Worm (Caenorhabditis elegans) whole organism, L2 larva: ENCODE measurements around the gene Y57G11C.33.

ENCODE experiments used
- C34F6.9 ChIP-seq: fragments of 150-350 bp; optimal IDR thresholded peaks from 2 replicates; lab custom pipeline; 2014; ENCODE audit warnings: missing biosample characterization, missing genetic modification characterization
- F13H6.1 ChIP-seq: sonication (generic microtip); optimal IDR thresholded peaks from 2 replicates; lab custom pipeline; 2016; ENCODE audit warnings: missing genetic modification characterization, missing compliant biosample characterization
- R02D3.7 ChIP-seq: fragments of 150-350 bp; optimal IDR thresholded peaks from 2 replicates; lab custom pipeline; 2014; ENCODE audit warnings: missing biosample characterization, missing genetic modification characterization
- Y55F3AM.14 ChIP-seq: fragments of 200-800 bp; sonication (Bioruptor generic); optimal IDR thresholded peaks from 2 replicates; lab custom pipeline; 2018; ENCODE audit warnings: mild to moderate bottlenecking, missing genetic modification characterization, missing compliant biosample characterization
- ZK546.5 ChIP-seq: sonication (generic microtip); optimal IDR thresholded peaks from 2 replicates; lab custom pipeline; 2017; ENCODE audit warnings: missing biosample characterization, missing genetic modification characterization
- aly-2 ChIP-seq: fragments of 150-350 bp; optimal IDR thresholded peaks from 2 replicates; lab custom pipeline; 2014; ENCODE audit warnings: missing biosample characterization, missing genetic modification characterization
- ama-1 ChIP-seq: fragments of 150-350 bp; optimal IDR thresholded peaks from 2 replicates; lab custom pipeline; 2018; ENCODE audit warnings: inconsistent platforms
- blmp-1 ChIP-seq: sonication (generic microtip); optimal IDR thresholded peaks from 2 replicates; lab custom pipeline; 2017; ENCODE audit warnings: missing genetic modification characterization, mild to moderate bottlenecking, missing compliant biosample characterization, antibody characterized with exemption, moderate library complexity; ENCODE audit not compliant: insufficient read depth
- ceh-16 ChIP-seq: fragments of 150-350 bp; optimal IDR thresholded peaks from 2 replicates; lab custom pipeline; 2014; ENCODE audit warnings: missing biosample characterization, missing genetic modification characterization
- ceh-82 ChIP-seq: fragments of 150-350 bp; optimal IDR thresholded peaks from 2 replicates; lab custom pipeline; 2014; ENCODE audit warnings: missing biosample characterization, missing genetic modification characterization
- crh-2 ChIP-seq: sonication (generic microtip); optimal IDR thresholded peaks from 2 replicates; lab custom pipeline; 2017; ENCODE audit warnings: missing biosample characterization, missing genetic modification characterization
- dmd-4 ChIP-seq: sonication (generic microtip); optimal IDR thresholded peaks from 2 replicates; lab custom pipeline; 2017; ENCODE audit warnings: missing biosample characterization, missing genetic modification characterization
- egl-27 ChIP-seq: sonication (generic microtip); optimal IDR thresholded peaks from 3 replicates; lab custom pipeline; 2017; ENCODE audit warnings: missing biosample characterization, missing genetic modification reagents, missing genetic modification characterization
- elt-1 ChIP-seq: fragments of 150-350 bp; optimal IDR thresholded peaks from 2 replicates; lab custom pipeline; 2014; ENCODE audit warnings: missing biosample characterization, missing genetic modification characterization
- elt-3 ChIP-seq: sonication (generic microtip); optimal IDR thresholded peaks from 2 replicates; lab custom pipeline; 2017; ENCODE audit warnings: missing biosample characterization, missing genetic modification characterization
- fos-1 ChIP-seq: fragments of 150-350 bp; optimal IDR thresholded peaks from 2 replicates; lab custom pipeline; 2014; ENCODE audit warnings: missing biosample characterization, missing genetic modification characterization
- gmeb-1 ChIP-seq: fragments of 150-350 bp; optimal IDR thresholded peaks from 2 replicates; lab custom pipeline; 2014; ENCODE audit warnings: missing biosample characterization, missing genetic modification characterization
- lin-11 ChIP-seq: fragments of 150-350 bp; sonication (generic microtip); optimal IDR thresholded peaks from 2 replicates; lab custom pipeline; 2014; ENCODE audit warnings: missing biosample characterization, missing genetic modification characterization, inconsistent platforms, mixed read lengths
- lin-13 ChIP-seq: fragments of 150-350 bp; optimal IDR thresholded peaks from 2 replicates; lab custom pipeline; 2014; ENCODE audit warnings: missing biosample characterization, missing genetic modification reagents, missing genetic modification characterization
- lin-39 ChIP-seq: fragments of 150-350 bp; optimal IDR thresholded peaks from 2 replicates; lab custom pipeline; 2014; ENCODE audit warnings: missing biosample characterization, missing genetic modification reagents, missing genetic modification characterization
- lsy-2 ChIP-seq, 2 experiments: fragments of 150-350 bp in 1 of 2; sonication (generic microtip) in 1 of 2; optimal IDR thresholded peaks; 2 replicates each; lab custom pipeline; 2014 to 2017; ENCODE audit warnings: missing biosample characterization in 2 of 2, missing genetic modification characterization in 2 of 2
- mab-5 ChIP-seq: fragments of 150-350 bp; optimal IDR thresholded peaks from 2 replicates; lab custom pipeline; 2014; ENCODE audit warnings: missing biosample characterization, missing genetic modification characterization
- mbf-1 ChIP-seq: sonication (generic microtip); optimal IDR thresholded peaks from 2 replicates; lab custom pipeline; 2017; ENCODE audit warnings: missing biosample characterization, missing genetic modification characterization
- mdl-1 ChIP-seq, 2 experiments: fragments of 150-350 bp in 1 of 2; sonication (generic microtip) in 1 of 2; optimal IDR thresholded peaks; 2 replicates each; lab custom pipeline; 2017; ENCODE audit warnings: missing biosample characterization in 2 of 2, missing genetic modification characterization in 2 of 2
- nhr-10 ChIP-seq: sonication (generic microtip); optimal IDR thresholded peaks from 2 replicates; lab custom pipeline; 2017; ENCODE audit warnings: missing biosample characterization, missing genetic modification characterization
- nhr-11 ChIP-seq: fragments of 150-350 bp; optimal IDR thresholded peaks from 2 replicates; lab custom pipeline; 2014; ENCODE audit warnings: missing biosample characterization, missing genetic modification characterization
- nhr-129 ChIP-seq: fragments of 150-350 bp; optimal IDR thresholded peaks from 2 replicates; lab custom pipeline; 2014; ENCODE audit warnings: missing biosample characterization, missing genetic modification characterization
- nhr-21 ChIP-seq: fragments of 150-350 bp; optimal IDR thresholded peaks from 2 replicates; lab custom pipeline; 2014; ENCODE audit warnings: missing biosample characterization, missing genetic modification characterization
- nhr-23 ChIP-seq: fragments of 150-350 bp; optimal IDR thresholded peaks from 2 replicates; lab custom pipeline; 2014; ENCODE audit warnings: missing biosample characterization, missing genetic modification reagents, missing genetic modification characterization
- nhr-237 ChIP-seq: fragments of 150-350 bp; optimal IDR thresholded peaks from 2 replicates; lab custom pipeline; 2014; ENCODE audit warnings: missing biosample characterization, missing genetic modification characterization
- nhr-25 ChIP-seq: fragments of 150-350 bp; sonication (generic microtip); optimal IDR thresholded peaks from 3 replicates; lab custom pipeline; 2014; ENCODE audit warnings: missing biosample characterization, missing genetic modification characterization
- nhr-6 ChIP-seq: fragments of 150-350 bp; optimal IDR thresholded peaks from 2 replicates; lab custom pipeline; 2014; ENCODE audit warnings: missing biosample characterization, missing genetic modification characterization
- peb-1 ChIP-seq: fragments of 150-350 bp; optimal IDR thresholded peaks from 2 replicates; lab custom pipeline; 2014; ENCODE audit warnings: missing biosample characterization, missing genetic modification characterization
- sem-4 ChIP-seq: fragments of 150-350 bp; optimal IDR thresholded peaks from 2 replicates; lab custom pipeline; 2014; ENCODE audit warnings: missing biosample characterization, missing genetic modification reagents, missing genetic modification characterization
- skn-1 ChIP-seq: sonication (generic microtip); optimal IDR thresholded peaks from 2 replicates; lab custom pipeline; 2017; ENCODE audit warnings: missing biosample characterization, missing genetic modification characterization
- sma-9 ChIP-seq, 2 experiments: fragments of 150-350 bp in 1 of 2; sonication (generic microtip) in 1 of 2; optimal IDR thresholded peaks; 2 replicates each; lab custom pipeline; 2014 to 2016; ENCODE audit warnings: missing genetic modification characterization in 2 of 2, mild to moderate bottlenecking in 1 of 2, missing biosample characterization in 1 of 2, missing compliant biosample characterization in 1 of 2, missing genetic modification reagents in 1 of 2, moderate library complexity in 1 of 2
- snpc-4 ChIP-seq: fragments of 150-350 bp; optimal IDR thresholded peaks from 2 replicates; lab custom pipeline; 2014; ENCODE audit warnings: missing biosample characterization, missing genetic modification characterization
- unc-39 ChIP-seq: fragments of 150-350 bp; optimal IDR thresholded peaks from 2 replicates; lab custom pipeline; 2014; ENCODE audit warnings: missing biosample characterization, missing genetic modification characterization
- unc-55 ChIP-seq: fragments of 150-350 bp; sonication (generic microtip); optimal IDR thresholded peaks from 3 replicates; lab custom pipeline; 2014; ENCODE audit warnings: missing biosample characterization, missing genetic modification reagents, missing genetic modification characterization
- unc-62 ChIP-seq: fragments of 150-350 bp; optimal IDR thresholded peaks from 2 replicates; lab custom pipeline; 2014; ENCODE audit warnings: missing biosample characterization, missing genetic modification reagents, missing genetic modification characterization
- zag-1 ChIP-seq: fragments of 150-350 bp; optimal IDR thresholded peaks from 2 replicates; lab custom pipeline; 2014; ENCODE audit warnings: missing biosample characterization, missing genetic modification characterization
- ztf-1 ChIP-seq: fragments of 200-800 bp; sonication (Bioruptor generic); conservative IDR thresholded peaks from 2 replicates; pipeline ENCODE4 v1.3.6; 2022; ENCODE audit warnings: missing genetic modification characterization, missing compliant biosample characterization
- ztf-11 ChIP-seq: sonication (generic microtip); optimal IDR thresholded peaks from 2 replicates; lab custom pipeline; 2017; ENCODE audit warnings: missing biosample characterization, missing genetic modification characterization

The Y57G11C.33 gene

DNA sequence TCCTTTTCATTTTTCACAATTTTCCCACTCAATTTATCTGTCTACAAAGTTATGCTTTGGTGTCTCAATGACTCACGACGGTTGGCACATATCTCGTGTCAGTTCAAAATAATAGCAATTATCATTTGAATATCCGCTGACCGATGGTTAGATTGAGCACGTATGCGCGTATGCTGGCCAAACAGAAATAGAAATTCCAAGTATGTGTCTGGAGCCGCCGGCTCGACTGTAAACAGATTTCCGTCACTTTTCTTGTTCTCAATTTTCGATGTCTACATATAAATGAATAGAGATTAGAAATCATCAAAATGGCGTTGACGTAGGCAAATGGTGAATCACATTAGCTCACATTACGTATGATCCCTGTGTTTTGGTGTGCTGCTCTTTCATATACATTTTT lies 35.8 kb upstream of the Y57G11C.33 start:
- TF ChIP-seq unc-39 (tag; lab: Kevin White, UChicago) = no peak
- TF ChIP-seq Y55F3AM.14 (GFP tag; lab: Kevin White, UChicago) = no peak
- TF ChIP-seq nhr-21 (tag; lab: Kevin White, UChicago) = peak; percentile 10

DNA sequence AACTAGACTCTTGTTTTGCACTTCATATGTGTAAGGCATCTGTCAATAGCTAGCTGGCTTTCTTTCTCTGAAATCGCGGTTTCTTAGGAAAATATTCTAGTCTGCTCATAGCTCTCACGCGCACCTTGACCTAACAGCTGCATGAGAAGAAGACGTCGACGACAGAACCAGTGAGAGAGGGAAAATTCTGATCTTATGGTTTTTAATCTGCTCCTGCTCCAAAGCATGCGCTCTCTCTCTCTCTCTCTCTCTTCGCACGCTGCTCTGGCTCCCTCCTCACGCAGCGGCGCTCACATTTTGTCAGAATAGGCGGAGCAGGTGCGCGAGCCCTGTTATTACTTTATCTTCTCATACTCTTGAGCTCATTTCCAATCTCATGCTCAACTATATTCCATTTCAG lies 34.8 kb upstream of the Y57G11C.33 start:
- peak in 1 of 2 experiments; percentile 21 for TF ChIP-seq lsy-2 (tag; optimal IDR thresholded peaks at IDR 0.05; lab: Kevin White, UChicago)
- TF ChIP-seq sma-9 (GFP tag; optimal IDR thresholded peaks at IDR 0.05; lab: Kevin White, UChicago) = peak; percentile 29
- TF ChIP-seq sma-9 (tag; optimal IDR thresholded peaks at IDR 0.05; lab: Kevin White, UChicago) = no peak
- TF ChIP-seq nhr-6 (tag; lab: Kevin White, UChicago) = peak; percentile 52
- no peak for TF ChIP-seq peb-1 (tag; lab: Kevin White, UChicago)
- peak; percentile 33 for TF ChIP-seq ama-1
- TF ChIP-seq Y55F3AM.14 (GFP tag; lab: Kevin White, UChicago) = peak; percentile 23
- TF ChIP-seq lin-11 (tag; lab: Kevin White, UChicago) = peak; percentile 14
- peak; percentile 57 for TF ChIP-seq nhr-129 (tag; lab: Kevin White, UChicago)
- peak; percentile 34 for TF ChIP-seq F13H6.1
- no peak for TF ChIP-seq crh-2

DNA sequence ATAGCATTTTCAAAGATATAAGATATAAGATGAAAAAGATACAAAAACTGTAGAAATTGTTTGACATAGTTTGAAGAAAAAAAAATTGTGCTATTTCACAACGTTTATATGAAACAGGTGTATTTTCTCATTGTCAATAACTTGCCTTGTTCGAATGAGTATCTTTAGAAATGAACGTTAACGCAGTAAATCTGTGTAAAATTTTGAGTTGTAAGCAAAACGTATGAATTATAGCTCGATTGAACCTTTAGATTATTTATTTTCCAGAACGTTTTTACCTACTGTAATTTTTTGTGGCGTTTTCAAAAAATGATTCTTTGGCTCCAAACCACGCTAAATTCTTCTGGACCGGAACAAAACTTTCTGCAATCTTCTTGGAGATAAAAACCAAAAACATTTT lies 25.2 kb upstream of the Y57G11C.33 start:
- no peak for TF ChIP-seq peb-1 (tag; lab: Kevin White, UChicago)
- TF ChIP-seq nhr-25 (tag; lab: Kevin White, UChicago) = no peak
- TF ChIP-seq elt-1 = no peak
- no peak for TF ChIP-seq ztf-11 (tag; lab: Kevin White, UChicago)
- TF ChIP-seq nhr-129 (tag; lab: Kevin White, UChicago) = no peak
- TF ChIP-seq gmeb-1 (tag; lab: Kevin White, UChicago) = no peak
- no peak for TF ChIP-seq sma-9 (GFP tag; optimal IDR thresholded peaks at IDR 0.05; lab: Kevin White, UChicago)
- TF ChIP-seq sma-9 (tag; optimal IDR thresholded peaks at IDR 0.05; lab: Kevin White, UChicago) = no peak
- no peak for TF ChIP-seq unc-55
- TF ChIP-seq fos-1 (tag; lab: Kevin White, UChicago) = no peak
- no peak for TF ChIP-seq lsy-2 (tag; optimal IDR thresholded peaks at IDR 0.05; lab: Kevin White, UChicago)
- TF ChIP-seq F13H6.1 = no peak
- no peak for TF ChIP-seq ceh-82
- TF ChIP-seq blmp-1 = no peak
- TF ChIP-seq mab-5 (tag; lab: Kevin White, UChicago) = no peak
- no peak for TF ChIP-seq lin-39
- no peak for TF ChIP-seq unc-62 (GFP tag; lab: Kevin White, UChicago)
- TF ChIP-seq unc-39 (tag; lab: Kevin White, UChicago) = no peak
- no peak for TF ChIP-seq ceh-16
- no peak for TF ChIP-seq lin-11 (tag; lab: Kevin White, UChicago)

DNA sequence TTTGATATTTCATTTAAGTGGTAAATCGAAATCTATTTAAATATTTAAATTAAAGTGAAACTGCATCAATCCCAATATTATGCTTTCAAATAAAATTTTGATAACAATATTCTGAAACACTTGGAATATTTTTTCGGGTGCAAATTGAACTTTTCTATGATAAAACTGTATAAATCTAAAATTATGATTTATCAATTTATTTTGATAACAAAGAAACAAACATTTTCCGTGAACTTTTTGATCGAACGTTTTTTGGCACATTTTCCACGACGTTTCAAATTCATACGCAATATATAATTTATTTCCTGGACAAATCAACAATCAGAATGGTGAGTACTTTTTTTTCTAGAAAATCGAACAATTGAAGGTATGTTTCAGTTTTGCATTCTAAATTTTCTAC lies 24.1 kb upstream of the Y57G11C.33 start, which contains the start of gene irld-4:
TSS of gene irld-4 (plus strand) at position 301 of the 400 bp plus-strand sequence.
- no peak for TF ChIP-seq skn-1 (tag; lab: Kevin White, UChicago)
- no peak for TF ChIP-seq sem-4 (tag; lab: Kevin White, UChicago)
- no peak for TF ChIP-seq snpc-4 (tag; lab: Kevin White, UChicago)
- TF ChIP-seq nhr-11 = no peak
- no peak for TF ChIP-seq ceh-16
- TF ChIP-seq nhr-21 (tag; lab: Kevin White, UChicago) = no peak
- TF ChIP-seq ceh-82 = no peak
- no peak for TF ChIP-seq lsy-2 (tag; optimal IDR thresholded peaks at IDR 0.05; lab: Kevin White, UChicago)
- no peak for TF ChIP-seq ztf-1 (GFP tag; lab: Robert Waterston, UW)
- no peak for TF ChIP-seq nhr-237 (tag; lab: Kevin White, UChicago)
- no peak for TF ChIP-seq mab-5 (tag; lab: Kevin White, UChicago)
- TF ChIP-seq dmd-4 (tag; lab: Kevin White, UChicago) = no peak
- no peak for TF ChIP-seq R02D3.7 (tag; lab: Kevin White, UChicago)
- TF ChIP-seq peb-1 (tag; lab: Kevin White, UChicago) = no peak
- TF ChIP-seq gmeb-1 (tag; lab: Kevin White, UChicago) = no peak
- no peak for TF ChIP-seq blmp-1
- no peak for TF ChIP-seq nhr-10 (tag; lab: Kevin White, UChicago)
- no peak for TF ChIP-seq C34F6.9
- no peak for TF ChIP-seq egl-27
- TF ChIP-seq ama-1 = no peak
- TF ChIP-seq, all 48 proteins: peak for 0

DNA sequence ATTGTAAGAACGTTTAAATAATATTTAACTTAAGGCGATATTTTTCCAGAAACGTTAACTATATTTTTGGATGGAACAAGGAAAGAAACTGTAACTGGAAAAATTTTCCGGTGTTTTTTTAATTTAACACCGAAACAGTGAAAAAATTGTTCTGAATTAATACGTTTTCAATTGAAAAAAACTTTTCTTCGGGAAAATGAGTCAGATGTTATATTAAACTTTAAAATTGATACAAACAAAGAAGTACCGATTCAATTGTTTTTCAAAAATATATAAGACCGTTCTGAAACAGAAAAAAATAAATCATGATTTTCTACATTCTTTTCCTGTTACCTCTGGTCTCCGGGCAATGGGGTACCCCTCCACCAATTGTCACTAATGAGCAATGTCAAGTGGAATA lies 22.1 kb upstream of the Y57G11C.33 start, which contains the start of gene ule-2:
TSS of gene ule-2 (plus strand) at position 301 of the 400 bp plus-strand sequence.
- TF ChIP-seq mbf-1 (tag; lab: Kevin White, UChicago) = no peak
- no peak for TF ChIP-seq zag-1
- TF ChIP-seq ZK546.5 (tag; lab: Kevin White, UChicago) = no peak
- no peak for TF ChIP-seq ceh-82
- no peak for TF ChIP-seq nhr-23 (tag; lab: Kevin White, UChicago)
- TF ChIP-seq lsy-2 (tag; optimal IDR thresholded peaks at IDR 0.05; lab: Kevin White, UChicago) = no peak
- no peak for TF ChIP-seq peb-1 (tag; lab: Kevin White, UChicago)
- no peak for TF ChIP-seq mdl-1 (tag; optimal IDR thresholded peaks at IDR 0.05; lab: Kevin White, UChicago)
- no peak for TF ChIP-seq F13H6.1
- TF ChIP-seq lin-13 = no peak
- TF ChIP-seq unc-62 (GFP tag; lab: Kevin White, UChicago) = no peak
- no peak for TF ChIP-seq elt-3 (tag; lab: Kevin White, UChicago)
- TF ChIP-seq nhr-10 (tag; lab: Kevin White, UChicago) = no peak
- TF ChIP-seq gmeb-1 (tag; lab: Kevin White, UChicago) = no peak
- TF ChIP-seq blmp-1 = no peak
- no peak for TF ChIP-seq crh-2
- no peak for TF ChIP-seq aly-2
- TF ChIP-seq sma-9 (GFP tag; optimal IDR thresholded peaks at IDR 0.05; lab: Kevin White, UChicago) = no peak
- TF ChIP-seq sma-9 (tag; optimal IDR thresholded peaks at IDR 0.05; lab: Kevin White, UChicago) = no peak
- no peak for TF ChIP-seq nhr-21 (tag; lab: Kevin White, UChicago)
